Worm (Caenorhabditis elegans) whole organism, L1 larva: ENCODE results near the gene Y37D8A.26.

Source experiments
- C16A3.4 ChIP-seq: fragments of 150-350 bp; optimal IDR thresholded peaks from 2 replicates; lab custom pipeline; 2014; ENCODE audit warnings: missing biosample characterization, missing genetic modification characterization
- F16B12.6 ChIP-seq: fragments of 150-350 bp; optimal IDR thresholded peaks from 2 replicates; lab custom pipeline; 2014; ENCODE audit warnings: missing biosample characterization, missing genetic modification characterization
- Y116A8C.19 ChIP-seq: sonication (generic microtip); optimal IDR thresholded peaks from 2 replicates; lab custom pipeline; 2016; ENCODE audit warnings: missing compliant biosample characterization, missing genetic modification characterization, borderline replicate concordance
- alr-1 ChIP-seq: fragments of 200-800 bp; sonication (Bioruptor generic); optimal IDR thresholded peaks from 2 replicates; lab custom pipeline; 2018; ENCODE audit warnings: borderline replicate concordance, mild to moderate bottlenecking, missing genetic modification characterization, missing compliant biosample characterization
- aly-2 ChIP-seq: fragments of 150-350 bp; optimal IDR thresholded peaks from 2 replicates; lab custom pipeline; 2014; ENCODE audit warnings: missing biosample characterization, missing genetic modification characterization
- ama-1 ChIP-seq: fragments of 150-350 bp; optimal IDR thresholded peaks from 2 replicates; lab custom pipeline; 2014
- blmp-1 ChIP-seq: fragments of 150-350 bp; optimal IDR thresholded peaks from 2 replicates; lab custom pipeline; 2014; ENCODE audit warnings: missing biosample characterization, missing genetic modification characterization
- ceh-82 ChIP-seq, 3 experiments: fragments of 150-350 bp in 1 of 3; sonication (generic microtip) in 2 of 3; optimal IDR thresholded peaks; 2 replicates each; lab custom pipeline; 2014 to 2017; ENCODE audit warnings: missing biosample characterization in 3 of 3, missing genetic modification characterization in 3 of 3
- ceh-88 ChIP-seq: fragments of 200-800 bp; sonication (Bioruptor generic); IDR thresholded peaks from 2 replicates; pipeline ENCODE4 v1.3.6; 2022; ENCODE audit warnings: missing genetic modification characterization, missing compliant biosample characterization
- ceh-90 ChIP-seq: sonication (generic microtip); optimal IDR thresholded peaks from 2 replicates; lab custom pipeline; 2016; ENCODE audit warnings: missing genetic modification characterization, missing compliant biosample characterization
- dpl-1 ChIP-seq, 3 experiments: fragments of 150-350 bp in 2 of 3; sonication (generic microtip) in 1 of 3; optimal IDR thresholded peaks; 2 replicates each; lab custom pipeline; 2014 to 2017; ENCODE audit warnings: missing biosample characterization in 3 of 3, missing genetic modification characterization in 3 of 3, missing genetic modification reagents in 3 of 3
- dsc-1 ChIP-seq: sonication (generic microtip); optimal IDR thresholded peaks from 2 replicates; lab custom pipeline; 2016; ENCODE audit warnings: mild to moderate bottlenecking, missing genetic modification characterization, missing compliant biosample characterization
- efl-1 ChIP-seq, 4 experiments: fragments of 150-350 bp; optimal IDR thresholded peaks in 3 of 4; peaks in 1 of 4; 1 replicate in 1 of 4; 2 replicates in 3 of 4; lab custom pipeline; 2014; ENCODE audit warnings: missing biosample characterization in 2 of 4, missing genetic modification characterization in 2 of 4, missing genetic modification reagents in 2 of 4
- efl-3 ChIP-seq: fragments of 200-800 bp; sonication (Bioruptor generic); optimal IDR thresholded peaks from 2 replicates; lab custom pipeline; 2018; ENCODE audit warnings: mild to moderate bottlenecking, missing genetic modification characterization, missing compliant biosample characterization
- elt-3 ChIP-seq, 6 experiments: fragments of 150-350 bp in 1 of 6; sonication (generic microtip); optimal IDR thresholded peaks; 2 replicates each; lab custom pipeline; 2017 to 2018; ENCODE audit warnings: missing biosample characterization in 6 of 6, missing genetic modification characterization in 6 of 6, inconsistent platforms in 1 of 6
- fkh-4 ChIP-seq: sonication (generic microtip); optimal IDR thresholded peaks from 2 replicates; lab custom pipeline; 2016; ENCODE audit warnings: missing compliant biosample characterization, missing genetic modification characterization, borderline replicate concordance
- fos-1 ChIP-seq: fragments of 150-350 bp; optimal IDR thresholded peaks from 2 replicates; lab custom pipeline; 2014; ENCODE audit warnings: missing biosample characterization, missing genetic modification characterization
- grh-1 ChIP-seq: fragments of 200-800 bp; sonication (Bioruptor generic); IDR thresholded peaks from 2 replicates; pipeline ENCODE4 v1.3.6; 2022; ENCODE audit warnings: missing genetic modification reagents, missing genetic modification characterization, missing compliant biosample characterization
- hlh-17 ChIP-seq: fragments of 200-800 bp; sonication (Bioruptor generic); optimal IDR thresholded peaks from 2 replicates; lab custom pipeline; 2018; ENCODE audit warnings: missing genetic modification characterization, mild to moderate bottlenecking, missing compliant biosample characterization, moderate library complexity, borderline replicate concordance
- irx-1 ChIP-seq: sonication (generic microtip); optimal IDR thresholded peaks from 2 replicates; lab custom pipeline; 2016; ENCODE audit warnings: missing genetic modification characterization, missing compliant biosample characterization
- isw-1 ChIP-seq: fragments of 200-800 bp; sonication (Bioruptor generic); IDR thresholded peaks from 2 replicates; pipeline ENCODE4 v1.3.6; 2022; ENCODE audit warnings: missing genetic modification characterization, missing compliant biosample characterization
- lin-14 ChIP-seq: fragments of 200-800 bp; sonication (Bioruptor generic); optimal IDR thresholded peaks from 2 replicates; lab custom pipeline; 2018; ENCODE audit warnings: mild to moderate bottlenecking, missing genetic modification characterization, moderate library complexity, missing compliant biosample characterization
- lin-15B ChIP-seq: fragments of 150-350 bp; sonication (generic microtip); optimal IDR thresholded peaks from 3 replicates; lab custom pipeline; 2014; ENCODE audit warnings: missing biosample characterization, missing genetic modification characterization
- lin-35 ChIP-seq, 2 experiments: fragments of 150-350 bp; optimal IDR thresholded peaks; 2 replicates each; lab custom pipeline; 2014; ENCODE audit warnings: missing biosample characterization in 2 of 2, missing genetic modification characterization in 2 of 2, missing genetic modification reagents in 2 of 2
- lsy-2 ChIP-seq, 2 experiments: fragments of 150-350 bp; optimal IDR thresholded peaks; 2 replicates each; lab custom pipeline; 2014; ENCODE audit warnings: missing biosample characterization in 2 of 2, missing genetic modification characterization in 2 of 2
- nhr-19 ChIP-seq: fragments of 200-800 bp; sonication (Bioruptor generic); conservative IDR thresholded peaks from 2 replicates; pipeline ENCODE4 v1.3.6; 2022; ENCODE audit warnings: missing genetic modification characterization, missing compliant biosample characterization
- nhr-237 ChIP-seq: fragments of 150-350 bp; optimal IDR thresholded peaks from 2 replicates; lab custom pipeline; 2014; ENCODE audit warnings: missing biosample characterization, missing genetic modification characterization
- nhr-28 ChIP-seq: fragments of 150-350 bp; optimal IDR thresholded peaks from 2 replicates; lab custom pipeline; 2014; ENCODE audit warnings: missing biosample characterization, missing genetic modification characterization
- nhr-47 ChIP-seq: sonication (generic microtip); optimal IDR thresholded peaks from 2 replicates; lab custom pipeline; 2016; ENCODE audit warnings: mild to moderate bottlenecking, missing genetic modification characterization, moderate library complexity, missing compliant biosample characterization
- nhr-71 ChIP-seq: sonication (generic microtip); optimal IDR thresholded peaks from 2 replicates; lab custom pipeline; 2016; ENCODE audit warnings: mild to moderate bottlenecking, missing genetic modification characterization, moderate library complexity, missing compliant biosample characterization
- nhr-84 ChIP-seq: sonication (generic microtip); optimal IDR thresholded peaks from 2 replicates; lab custom pipeline; 2017; ENCODE audit warnings: missing biosample characterization, missing genetic modification characterization
- nhr-85 ChIP-seq: sonication (generic microtip); peaks from one replicate; lab custom pipeline; 2016; ENCODE audit warnings: missing genetic modification characterization, inconsistent platforms, missing compliant biosample characterization
- pag-3 ChIP-seq: sonication (generic microtip); optimal IDR thresholded peaks from 2 replicates; lab custom pipeline; 2017; ENCODE audit warnings: missing genetic modification characterization, mild to moderate bottlenecking, missing compliant biosample characterization, antibody characterized with exemption, borderline replicate concordance; ENCODE audit not compliant: insufficient read depth
- pqm-1 ChIP-seq: sonication (generic microtip); optimal IDR thresholded peaks from 3 replicates; lab custom pipeline; 2017; ENCODE audit warnings: missing biosample characterization, missing genetic modification characterization
- rnt-1 ChIP-seq: sonication (generic microtip); optimal IDR thresholded peaks from 2 replicates; lab custom pipeline; 2016; ENCODE audit warnings: mild to moderate bottlenecking, missing genetic modification characterization, moderate library complexity, missing compliant biosample characterization
- sptf-1 ChIP-seq: fragments of 150-350 bp; optimal IDR thresholded peaks from 2 replicates; lab custom pipeline; 2014; ENCODE audit warnings: missing biosample characterization, missing genetic modification characterization
- sup-37 ChIP-seq: fragments of 200-800 bp; sonication (Bioruptor generic); optimal IDR thresholded peaks from 2 replicates; lab custom pipeline; 2018; ENCODE audit warnings: mild to moderate bottlenecking, missing genetic modification characterization, missing compliant biosample characterization
- swsn-7 ChIP-seq: sonication (generic microtip); optimal IDR thresholded peaks from 2 replicates; lab custom pipeline; 2016; ENCODE audit warnings: missing genetic modification characterization, missing compliant biosample characterization
- tbx-2 ChIP-seq: sonication (generic microtip); optimal IDR thresholded peaks from 2 replicates; lab custom pipeline; 2016; ENCODE audit warnings: missing genetic modification characterization, missing compliant biosample characterization
- unc-130 ChIP-seq: fragments of 150-350 bp; optimal IDR thresholded peaks from 2 replicates; lab custom pipeline; 2017; ENCODE audit warnings: missing biosample characterization, missing genetic modification characterization, inconsistent platforms
- unc-86 ChIP-seq: sonication (generic microtip); optimal IDR thresholded peaks from 2 replicates; lab custom pipeline; 2016; ENCODE audit warnings: missing genetic modification characterization, missing compliant biosample characterization
- vab-15 ChIP-seq: sonication (generic microtip); optimal IDR thresholded peaks from 2 replicates; lab custom pipeline; 2017; ENCODE audit warnings: missing genotype, mild to moderate bottlenecking, missing genetic modification characterization, missing compliant biosample characterization
- ztf-4 ChIP-seq: fragments of 150-350 bp; optimal IDR thresholded peaks from 2 replicates; lab custom pipeline; 2014; ENCODE audit warnings: missing biosample characterization, missing genetic modification characterization

Y37D8A.26 gene

DNA sequence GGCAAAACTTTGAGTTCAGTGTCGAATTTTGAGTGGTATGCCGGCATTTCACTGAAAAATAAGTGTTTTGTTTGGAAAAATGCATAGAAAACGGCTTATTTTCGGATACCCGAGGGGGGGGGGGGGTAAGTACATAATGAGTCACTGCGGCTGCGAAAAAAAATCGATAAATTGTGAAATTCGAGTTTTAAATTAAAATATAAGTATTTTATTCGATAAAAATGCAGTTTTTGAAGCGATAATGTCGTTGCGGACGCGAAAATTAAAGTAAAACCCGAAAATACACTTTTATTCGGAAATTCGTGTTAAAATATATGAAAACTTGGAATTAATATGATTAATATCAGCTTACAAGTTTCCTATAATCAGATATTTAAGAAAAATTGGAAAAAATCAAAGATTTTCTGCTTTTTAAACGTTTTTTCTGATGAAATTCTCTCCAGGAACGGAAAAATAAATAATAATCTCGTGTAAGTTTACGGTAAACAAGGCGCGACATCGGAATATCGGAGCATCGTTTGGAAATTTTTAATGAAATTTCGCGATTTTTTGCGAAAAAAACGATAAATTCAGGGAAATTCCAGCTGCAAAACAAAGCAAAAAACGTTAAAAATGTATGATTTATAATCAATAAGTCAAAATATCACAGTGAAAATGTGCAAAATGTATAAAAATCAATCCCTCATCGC, 38.3 kb downstream of the Y37D8A.26 start, which contains the start of gene arx-5:
arx-5 (minus strand) TSS at position 51 of the 689 bp plus-strand sequence.
- TF ChIP-seq rnt-1 (tag; lab: Kevin White, UChicago) (peak; percentile 11), swsn-7 (tag; lab: Kevin White, UChicago) (peak; percentile 18), pag-3 (tag; lab: Kevin White, UChicago) (no peak), nhr-71 (tag; lab: Kevin White, UChicago) (peak; percentile 50), fos-1 (no peak), lsy-2 (tag; optimal IDR thresholded peaks at IDR 0.05; lab: Kevin White, UChicago) (peak; percentile 40 to 63), isw-1 (GFP tag; lab: Robert Waterston, UW) (no peak), irx-1 (tag; lab: Kevin White, UChicago) (peak; percentile 11), sup-37 (GFP tag; lab: Kevin White, UChicago) (no peak), nhr-28 (tag; lab: Kevin White, UChicago) (no peak), efl-1 (optimal IDR thresholded peaks at IDR 0.05; lab: Kevin White, UChicago) (peak; percentile 24 to 52), efl-1 (GFP tag; optimal IDR thresholded peaks at IDR 0.05 in 1 of 2; lab: Kevin White, UChicago) (peak; percentile 38 to 91), ceh-82 (tag; optimal IDR thresholded peaks at IDR 0.05; lab: Kevin White, UChicago) (peak in 1 of 3 experiments; percentile 30), nhr-84 (tag; lab: Kevin White, UChicago) (no peak), nhr-47 (tag; lab: Kevin White, UChicago) (peak; percentile 46), hlh-17 (GFP tag; lab: Kevin White, UChicago) (no peak), Y116A8C.19 (tag; lab: Kevin White, UChicago) (no peak), alr-1 (no peak), vab-15 (tag; lab: Kevin White, UChicago) (no peak), lin-15B (tag; lab: Kevin White, UChicago) (peak; percentile 2), dsc-1 (tag; lab: Kevin White, UChicago) (peak; percentile 47), unc-86 (tag; lab: Kevin White, UChicago) (no peak), nhr-85 (peak; percentile 54), ceh-90 (tag; lab: Kevin White, UChicago) (no peak), grh-1 (GFP tag; lab: Robert Waterston, UW) (no peak), unc-130 (no peak), nhr-19 (GFP tag; lab: Robert Waterston, UW) (no peak), ama-1 (lab: Kevin White, UChicago) (no peak), lin-35 (GFP tag; optimal IDR thresholded peaks at IDR 0.05; lab: Kevin White, UChicago) (peak in 1 of 2 experiments; percentile 37), tbx-2 (tag; lab: Kevin White, UChicago) (peak; percentile 0), nhr-237 (tag; lab: Kevin White, UChicago) (no peak), fkh-4 (no peak), ceh-88 (GFP tag; lab: Robert Waterston, UW) (no peak), lin-14 (GFP tag; lab: Kevin White, UChicago) (no peak), dpl-1 (GFP tag; optimal IDR thresholded peaks at IDR 0.05; lab: Kevin White, UChicago) (peak; percentile 10 to 51 (median 47)), efl-3 (GFP tag; lab: Kevin White, UChicago) (no peak), ztf-4 (tag; lab: Kevin White, UChicago) (no peak), elt-3 (tag; optimal IDR thresholded peaks at IDR 0.05; lab: Kevin White, UChicago) (no peak), blmp-1 (tag; lab: Kevin White, UChicago) (peak; percentile 8), C16A3.4 (peak; percentile 0), aly-2 (tag; lab: Kevin White, UChicago) (no peak), pqm-1 (tag; lab: Kevin White, UChicago) (no peak), sptf-1 (tag; lab: Kevin White, UChicago) (no peak), F16B12.6 (tag; lab: Kevin White, UChicago) (peak; percentile 15)
- TF ChIP-seq, all 84 proteins: peak for 17
